Worm (Caenorhabditis elegans) whole organism, L2 larva: ENCODE data around the gene F48G7.12.

Experiments
- C34F6.9 ChIP-seq: fragments of 150-350 bp; optimal IDR thresholded peaks from 2 replicates; lab custom pipeline; 2014; ENCODE audit warnings: missing biosample characterization, missing genetic modification characterization
- ama-1 ChIP-seq: fragments of 150-350 bp; optimal IDR thresholded peaks from 2 replicates; lab custom pipeline; 2018; ENCODE audit warnings: inconsistent platforms
- ceh-82 ChIP-seq: fragments of 150-350 bp; optimal IDR thresholded peaks from 2 replicates; lab custom pipeline; 2014; ENCODE audit warnings: missing biosample characterization, missing genetic modification characterization
- egl-27 ChIP-seq: sonication (generic microtip); optimal IDR thresholded peaks from 3 replicates; lab custom pipeline; 2017; ENCODE audit warnings: missing biosample characterization, missing genetic modification reagents, missing genetic modification characterization
- fos-1 ChIP-seq: fragments of 150-350 bp; optimal IDR thresholded peaks from 2 replicates; lab custom pipeline; 2014; ENCODE audit warnings: missing biosample characterization, missing genetic modification characterization
- lsy-2 ChIP-seq, 2 experiments: fragments of 150-350 bp in 1 of 2; sonication (generic microtip) in 1 of 2; optimal IDR thresholded peaks; 2 replicates each; lab custom pipeline; 2014 to 2017; ENCODE audit warnings: missing biosample characterization in 2 of 2, missing genetic modification characterization in 2 of 2
- mdl-1 ChIP-seq, 2 experiments: fragments of 150-350 bp in 1 of 2; sonication (generic microtip) in 1 of 2; optimal IDR thresholded peaks; 2 replicates each; lab custom pipeline; 2017; ENCODE audit warnings: missing biosample characterization in 2 of 2, missing genetic modification characterization in 2 of 2
- nhr-23 ChIP-seq: fragments of 150-350 bp; optimal IDR thresholded peaks from 2 replicates; lab custom pipeline; 2014; ENCODE audit warnings: missing biosample characterization, missing genetic modification reagents, missing genetic modification characterization
- nhr-237 ChIP-seq: fragments of 150-350 bp; optimal IDR thresholded peaks from 2 replicates; lab custom pipeline; 2014; ENCODE audit warnings: missing biosample characterization, missing genetic modification characterization
- snpc-4 ChIP-seq: fragments of 150-350 bp; optimal IDR thresholded peaks from 2 replicates; lab custom pipeline; 2014; ENCODE audit warnings: missing biosample characterization, missing genetic modification characterization
- zag-1 ChIP-seq: fragments of 150-350 bp; optimal IDR thresholded peaks from 2 replicates; lab custom pipeline; 2014; ENCODE audit warnings: missing biosample characterization, missing genetic modification characterization
- ztf-1 ChIP-seq: fragments of 200-800 bp; sonication (Bioruptor generic); conservative IDR thresholded peaks from 2 replicates; pipeline ENCODE4 v1.3.6; 2022; ENCODE audit warnings: missing genetic modification characterization, missing compliant biosample characterization
- ztf-4 ChIP-seq: fragments of 150-350 bp; optimal IDR thresholded peaks from 2 replicates; lab custom pipeline; 2014; ENCODE audit warnings: missing biosample characterization, missing genetic modification characterization

DNA sequence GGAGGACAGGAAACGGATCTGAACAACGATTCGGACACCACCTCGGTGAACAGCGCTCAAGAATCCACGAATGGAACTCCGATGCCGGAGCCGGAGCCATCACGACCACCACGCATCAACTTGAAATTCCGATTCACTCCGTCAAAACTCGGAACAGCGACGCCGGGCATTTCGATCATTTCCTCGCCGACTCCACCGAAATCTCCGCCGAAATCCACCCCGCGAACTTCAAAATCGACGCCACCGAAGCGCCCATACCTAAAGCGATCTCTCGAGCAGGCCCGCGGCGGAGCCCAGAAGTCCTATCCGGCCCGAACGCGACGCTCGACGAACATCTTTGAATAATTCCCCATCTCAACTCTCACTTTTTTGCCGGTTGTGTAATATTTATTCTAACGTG lies 43.5 kb upstream of the F48G7.12 start:
- TF ChIP-seq ceh-82 (tag; lab: Kevin White, UChicago) (no peak), lsy-2 (tag; optimal IDR thresholded peaks at IDR 0.05; lab: Kevin White, UChicago) (no peak), zag-1 (no peak), fos-1 (tag; lab: Kevin White, UChicago) (no peak), snpc-4 (tag; lab: Kevin White, UChicago) (no peak), ztf-4 (tag; lab: Kevin White, UChicago) (no peak), nhr-23 (tag; lab: Kevin White, UChicago) (no peak), ama-1 (lab: Kevin White, UChicago) (no peak), C34F6.9 (no peak), ztf-1 (GFP tag; lab: Robert Waterston, UW) (no peak), egl-27 (no peak), mdl-1 (tag; optimal IDR thresholded peaks at IDR 0.05; lab: Kevin White, UChicago) (no peak), nhr-237 (tag; lab: Kevin White, UChicago) (no peak)
